Fruit fly (Drosophila melanogaster): Measurements from ENCODE around the gene CG34263.

DNA sequence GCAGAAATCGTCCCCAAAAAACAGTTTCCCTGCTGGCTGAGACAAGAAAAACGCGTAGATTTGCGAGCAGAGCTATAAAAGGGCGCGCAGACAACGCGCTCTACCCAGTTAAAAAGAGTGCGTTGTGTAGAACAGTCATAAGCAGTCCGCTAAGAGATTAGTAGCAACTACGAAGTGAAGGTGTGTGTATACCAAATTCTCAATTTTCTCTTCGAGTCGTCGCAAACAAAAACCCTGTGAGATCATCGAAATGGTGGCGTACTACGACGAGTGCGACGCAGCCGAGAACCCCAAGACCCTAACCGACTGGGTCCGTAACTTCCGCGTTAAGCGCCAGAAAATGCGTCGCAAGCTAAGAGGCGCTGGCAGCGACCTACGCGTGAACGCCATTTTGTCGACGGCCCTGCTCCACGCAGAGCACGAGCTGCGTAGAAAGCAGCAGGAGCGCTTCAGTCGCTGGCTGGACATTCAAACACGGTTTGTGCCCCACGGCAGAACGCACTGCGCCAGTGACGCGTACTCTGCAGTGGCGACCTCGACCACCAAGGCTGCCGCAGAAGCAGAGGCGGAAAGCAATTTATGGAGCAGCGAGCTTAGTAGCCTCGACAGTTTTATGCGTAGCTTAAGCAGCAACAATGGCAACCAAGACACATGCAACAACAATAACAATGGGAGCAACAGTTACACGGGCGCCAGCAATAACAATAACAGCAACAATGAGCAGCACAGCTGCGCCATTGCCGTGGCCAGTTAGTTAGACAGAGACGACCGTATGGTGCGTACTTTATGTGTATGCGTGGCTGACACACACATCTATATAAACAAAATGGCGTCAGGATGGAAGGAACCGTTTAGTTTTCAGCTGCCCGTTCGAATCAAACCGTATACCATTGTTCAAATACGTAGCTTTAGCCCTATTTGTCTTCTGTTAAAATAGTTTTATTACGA lies 41.4 kb downstream of the CG34263 start:
- TF ChIP-seq CG8478 (optimal IDR thresholded peaks at IDR 0.05): no peak
- TF ChIP-seq CTCF (optimal IDR thresholded peaks at IDR 0.05): no peak
